Worm (Caenorhabditis elegans): ENCODE data around the gene ctsa-4.1.

DNA sequence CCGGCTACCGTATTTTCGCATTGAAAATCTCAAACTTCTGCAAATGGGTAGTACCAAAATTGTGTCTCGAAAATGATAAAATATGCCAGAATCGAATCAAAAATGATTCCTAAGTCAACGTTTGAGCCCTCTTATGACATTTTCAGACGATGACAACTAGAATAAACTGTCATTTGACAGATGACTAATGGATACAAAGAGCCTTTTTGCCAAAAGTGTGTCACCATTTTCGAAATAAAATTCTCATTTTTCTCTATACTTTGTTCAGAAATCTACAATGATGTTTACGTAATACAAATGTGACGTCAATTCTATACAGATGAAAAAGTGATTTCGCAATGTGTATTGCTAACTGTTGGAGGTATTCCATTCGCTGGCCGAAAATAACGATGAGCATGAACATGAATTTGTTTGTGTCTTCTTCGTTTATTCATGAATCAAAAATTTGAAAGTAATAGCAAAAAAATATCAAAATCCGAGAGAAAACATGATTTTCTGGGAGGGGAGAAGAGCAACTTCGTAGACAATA, 20.2 kb upstream of the ctsa-4.1 start:
- TF ChIP-seq hrde-1 (tag; optimal IDR thresholded peaks at IDR 0.05; ENCODE audit: borderline replicate concordance) (peak; percentile 50), F49E8.2 (tag; optimal IDR thresholded peaks at IDR 0.05; ENCODE audit: insufficient read depth) (no peak), let-607 (tag; optimal IDR thresholded peaks at IDR 0.05) (peak in 1 of 2 experiments; percentile 10), bed-2 (GFP tag; IDR thresholded peaks at IDR 0.05) (no peak)
